Worm (Caenorhabditis elegans) whole organism, L1 larva: Measurements from ENCODE around the gene Y69E1A.8.

Source experiments
- ets-5 ChIP-seq: fragments of 200-800 bp; sonication (Bioruptor generic); IDR thresholded peaks from 2 replicates; pipeline ENCODE4 v1.3.6; 2022; ENCODE audit warnings: missing genetic modification characterization, missing compliant biosample characterization
- hlh-17 ChIP-seq: fragments of 200-800 bp; sonication (Bioruptor generic); optimal IDR thresholded peaks from 2 replicates; lab custom pipeline; 2018; ENCODE audit warnings: missing genetic modification characterization, mild to moderate bottlenecking, missing compliant biosample characterization, moderate library complexity, borderline replicate concordance
- lin-13 ChIP-seq: fragments of 150-350 bp; optimal IDR thresholded peaks from 2 replicates; lab custom pipeline; 2014; ENCODE audit warnings: missing biosample characterization, missing genetic modification reagents, missing genetic modification characterization
- lin-14 ChIP-seq: fragments of 200-800 bp; sonication (Bioruptor generic); optimal IDR thresholded peaks from 2 replicates; lab custom pipeline; 2018; ENCODE audit warnings: mild to moderate bottlenecking, missing genetic modification characterization, moderate library complexity, missing compliant biosample characterization
- lin-15B ChIP-seq: fragments of 150-350 bp; sonication (generic microtip); optimal IDR thresholded peaks from 3 replicates; lab custom pipeline; 2014; ENCODE audit warnings: missing biosample characterization, missing genetic modification characterization
- lir-3 ChIP-seq: sonication (generic microtip); optimal IDR thresholded peaks from 2 replicates; lab custom pipeline; 2016; ENCODE audit warnings: mild to moderate bottlenecking, missing genetic modification characterization, moderate library complexity, missing compliant biosample characterization; ENCODE audit not compliant: poor library complexity
- nhr-12 ChIP-seq: sonication (generic microtip); optimal IDR thresholded peaks from 2 replicates; lab custom pipeline; 2017; ENCODE audit warnings: missing biosample characterization, missing genetic modification characterization
- nhr-20 ChIP-seq: sonication (generic microtip); optimal IDR thresholded peaks from 2 replicates; lab custom pipeline; 2016; ENCODE audit warnings: mild to moderate bottlenecking, missing genetic modification characterization, missing compliant biosample characterization
- nhr-85 ChIP-seq: sonication (generic microtip); peaks from one replicate; lab custom pipeline; 2016; ENCODE audit warnings: missing genetic modification characterization, inconsistent platforms, missing compliant biosample characterization
- nhr-90 ChIP-seq: sonication (generic microtip); optimal IDR thresholded peaks from 2 replicates; lab custom pipeline; 2016; ENCODE audit warnings: mild to moderate bottlenecking, missing genetic modification characterization, missing compliant biosample characterization; ENCODE audit not compliant: poor library complexity
- pqm-1 ChIP-seq: sonication (generic microtip); optimal IDR thresholded peaks from 3 replicates; lab custom pipeline; 2017; ENCODE audit warnings: missing biosample characterization, missing genetic modification characterization
- skn-1 ChIP-seq: fragments of 150-350 bp; optimal IDR thresholded peaks from 2 replicates; lab custom pipeline; 2014; ENCODE audit warnings: missing biosample characterization, missing genetic modification characterization
- vab-15 ChIP-seq: sonication (generic microtip); optimal IDR thresholded peaks from 2 replicates; lab custom pipeline; 2017; ENCODE audit warnings: missing genotype, mild to moderate bottlenecking, missing genetic modification characterization, missing compliant biosample characterization

Gene Y69E1A.8

DNA sequence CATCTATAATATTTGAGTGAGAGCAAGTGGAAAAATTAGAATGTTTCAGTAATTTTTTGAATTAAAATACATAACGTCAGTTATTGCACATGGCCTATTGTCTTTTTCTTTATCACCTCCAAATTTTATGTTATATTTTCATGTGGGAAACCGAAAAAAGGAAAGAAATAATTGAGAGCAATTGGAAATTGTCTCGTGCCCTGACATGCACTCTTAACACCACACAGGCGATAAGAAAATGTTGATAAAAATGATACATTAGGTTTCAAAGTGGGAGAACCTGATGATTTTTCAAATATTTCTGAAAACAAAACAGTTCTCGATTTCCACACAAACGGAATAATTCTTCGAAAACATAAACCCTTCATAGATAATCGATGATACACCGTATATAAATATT, 49.5 kb downstream of the Y69E1A.8 start, which contains the start of gene F13H10.3 (continued):
- TF ChIP-seq lir-3 (no peak), skn-1 (tag; lab: Kevin White, UChicago) (no peak), lin-15B (tag; lab: Kevin White, UChicago) (no peak), lin-14 (no peak), ets-5 (GFP tag; lab: Robert Waterston, UW) (no peak), hlh-17 (GFP tag; lab: Kevin White, UChicago) (no peak), nhr-90 (tag; lab: Kevin White, UChicago) (peak; percentile 8), nhr-85 (no peak), lin-13 (GFP tag; lab: Kevin White, UChicago) (no peak), pqm-1 (tag; lab: Kevin White, UChicago) (peak; percentile 19), nhr-12 (no peak), vab-15 (tag; lab: Kevin White, UChicago) (no peak), nhr-20 (no peak)
